Fruit fly (Drosophila melanogaster): ENCODE measurements around the gene GstD9.
A peak's percentile ranks its signal among the peaks of the same experiment; 100 is the strongest.

The GstD9 gene

dm6 chr3R:12408160-12408559, 40.8 kb upstream of the GstD9 start, which contains the start of gene CG5196 (continued):
- TF ChIP-seq trh (GFP tag; optimal IDR thresholded peaks at IDR 0.05) (no peak), Sry-β (GFP tag; optimal IDR thresholded peaks at IDR 0.05) (peak; percentile 34), CG8944 (GFP tag; optimal IDR thresholded peaks at IDR 0.05) (no peak), CG5953 (GFP tag; IDR thresholded peaks at IDR 0.05) (no peak), CG13894 (tag; optimal IDR thresholded peaks at IDR 0.05) (peak; percentile 51), ara (GFP tag; IDR thresholded peaks at IDR 0.05) (no peak), ap (GFP tag; IDR thresholded peaks at IDR 0.05) (no peak), CG6791 (GFP tag; IDR thresholded peaks at IDR 0.05; ENCODE audit: partially characterized antibody) (peak; percentile 79), sc (optimal IDR thresholded peaks at IDR 0.05) (no peak), sc (GFP tag; optimal IDR thresholded peaks at IDR 0.05) (no peak), hb (GFP tag; IDR thresholded peaks at IDR 0.05; ENCODE audit: partially characterized antibody) (no peak), org-1 (GFP tag; optimal IDR thresholded peaks at IDR 0.05) (no peak), Fer3 (tag; optimal IDR thresholded peaks at IDR 0.05) (peak; percentile 13), CG33213 (GFP tag; optimal IDR thresholded peaks at IDR 0.05) (no peak), CG6689 (GFP tag; IDR thresholded peaks at IDR 0.05) (no peak), CG4360 (GFP tag; IDR thresholded peaks at IDR 0.05) (no peak), Atf3 (GFP tag; optimal IDR thresholded peaks at IDR 0.05) (no peak), YL-1 (GFP tag; optimal IDR thresholded peaks at IDR 0.05) (peak; percentile 50), CG10654 (GFP tag; optimal IDR thresholded peaks at IDR 0.05) (no peak), CG12236 (GFP tag; optimal IDR thresholded peaks at IDR 0.05) (no peak), pho (GFP tag; optimal IDR thresholded peaks at IDR 0.05) (no peak), toy (GFP tag; IDR thresholded peaks at IDR 0.05) (no peak), ind (GFP tag; optimal IDR thresholded peaks at IDR 0.05) (no peak), gro (GFP tag; optimal IDR thresholded peaks at IDR 0.05) (peak; percentile 32), Xbp1 (GFP tag; optimal IDR thresholded peaks at IDR 0.05) (peak; percentile 12), Hr39 (optimal IDR thresholded peaks at IDR 0.05) (no peak), CG8281 (tag; optimal IDR thresholded peaks at IDR 0.05) (no peak), CG32532 (GFP tag; IDR thresholded peaks at IDR 0.05) (no peak), Oaz (GFP tag; IDR thresholded peaks at IDR 0.05) (no peak), CG9727 (GFP tag; optimal IDR thresholded peaks at IDR 0.05) (no peak), Opbp (GFP tag; IDR thresholded peaks at IDR 0.05; ENCODE audit: partially characterized antibody) (peak; percentile 72), Tbp (GFP tag; optimal IDR thresholded peaks at IDR 0.05) (no peak), HmgZ (tag; optimal IDR thresholded peaks at IDR 0.05) (peak; percentile 81), CG6854 (GFP tag; optimal IDR thresholded peaks at IDR 0.05) (peak; percentile 36), Six4 (GFP tag; optimal IDR thresholded peaks at IDR 0.05) (no peak), CG14441 (GFP tag; IDR thresholded peaks at IDR 0.05) (no peak), tna (GFP tag; IDR thresholded peaks at IDR 0.05; ENCODE audit: partially characterized antibody) (peak; percentile 52), CG11093 (GFP tag; IDR thresholded peaks at IDR 0.05) (no peak), CG16813 (GFP tag; IDR thresholded peaks at IDR 0.05; ENCODE audit: partially characterized antibody) (peak; percentile 52; the same call in 2 of the 3 replicates), CG10274 (GFP tag; optimal IDR thresholded peaks at IDR 0.05) (no peak), CG18011 (GFP tag; optimal IDR thresholded peaks at IDR 0.05) (no peak), CG17829 (tag; optimal IDR thresholded peaks at IDR 0.05) (peak; percentile 36), CG13624 (GFP tag; optimal IDR thresholded peaks at IDR 0.05) (no peak), peb (GFP tag; IDR thresholded peaks at IDR 0.05) (no peak), CG12104 (GFP tag; optimal IDR thresholded peaks at IDR 0.05) (no peak), CG11504 (tag; optimal IDR thresholded peaks at IDR 0.05) (no peak), slp2 (GFP tag; optimal IDR thresholded peaks at IDR 0.05) (no peak), CG6683 (GFP tag; optimal IDR thresholded peaks at IDR 0.05) (no peak), Dfd (GFP tag; optimal IDR thresholded peaks at IDR 0.05) (no peak), CG17802 (tag; optimal IDR thresholded peaks at IDR 0.05) (no peak), CG14050 (GFP tag; IDR thresholded peaks at IDR 0.05) (no peak), yki (optimal IDR thresholded peaks at IDR 0.05) (no peak), inv (GFP tag; IDR thresholded peaks at IDR 0.05; ENCODE audit: partially characterized antibody) (peak; percentile 51; the same call in 1 of the 2 replicates)
